Worm (Caenorhabditis elegans) whole organism, late embryonic: ENCODE data around the gene elt-4.

ENCODE experiments used
- C38D4.7 ChIP-seq: fragments of 200-800 bp; sonication (Bioruptor generic); optimal IDR thresholded peaks from 2 replicates; lab custom pipeline; 2018; ENCODE audit warnings: mild to moderate bottlenecking, missing genetic modification characterization, moderate library complexity, missing compliant biosample characterization
- F13H6.1 ChIP-seq: sonication (generic microtip); optimal IDR thresholded peaks from 2 replicates; lab custom pipeline; 2016; ENCODE audit warnings: missing genetic modification characterization, missing compliant biosample characterization
- K02D7.2 ChIP-seq: sonication (generic microtip); optimal IDR thresholded peaks from 2 replicates; lab custom pipeline; 2017; ENCODE audit warnings: mild to moderate bottlenecking, missing genetic modification characterization, missing compliant biosample characterization
- K09A11.1 ChIP-seq: sonication (generic microtip); optimal IDR thresholded peaks from 2 replicates; lab custom pipeline; 2017; ENCODE audit warnings: antibody characterized with exemption, mild to moderate bottlenecking, missing genetic modification characterization, missing compliant biosample characterization; ENCODE audit not compliant: insufficient read depth
- Y22D7AL.16 ChIP-seq: sonication (generic microtip); optimal IDR thresholded peaks from 2 replicates; lab custom pipeline; 2016; ENCODE audit warnings: missing genetic modification characterization, missing compliant biosample characterization
- ahr-1 ChIP-seq: sonication (generic microtip); optimal IDR thresholded peaks from 2 replicates; lab custom pipeline; 2016; ENCODE audit warnings: missing genetic modification characterization, missing compliant biosample characterization
- ceh-14 ChIP-seq: sonication (generic microtip); optimal IDR thresholded peaks from 2 replicates; lab custom pipeline; 2016; ENCODE audit warnings: missing genotype, missing genetic modification characterization, missing compliant biosample characterization
- ceh-18 ChIP-seq: sonication (generic microtip); optimal IDR thresholded peaks from 2 replicates; lab custom pipeline; 2016; ENCODE audit warnings: missing genetic modification characterization, missing compliant biosample characterization
- ceh-19 ChIP-seq: fragments of 200-800 bp; sonication (Bioruptor generic); optimal IDR thresholded peaks from 2 replicates; lab custom pipeline; 2018; ENCODE audit warnings: mild to moderate bottlenecking, missing genetic modification characterization, missing compliant biosample characterization
- ceh-2 ChIP-seq: sonication (generic microtip); optimal IDR thresholded peaks from 2 replicates; lab custom pipeline; 2016; ENCODE audit warnings: missing genotype, missing genetic modification characterization, missing compliant biosample characterization
- ceh-22 ChIP-seq: sonication (generic microtip); optimal IDR thresholded peaks from 2 replicates; lab custom pipeline; 2017; ENCODE audit warnings: missing biosample characterization, missing genetic modification characterization
- ceh-30 ChIP-seq: fragments of 150-350 bp; optimal IDR thresholded peaks from 2 replicates; lab custom pipeline; 2014; ENCODE audit warnings: missing biosample characterization, missing genetic modification characterization
- ceh-31 ChIP-seq: sonication (generic microtip); optimal IDR thresholded peaks from 2 replicates; lab custom pipeline; 2016; ENCODE audit warnings: missing genetic modification characterization, missing compliant biosample characterization
- ceh-34 ChIP-seq: sonication (generic microtip); optimal IDR thresholded peaks from 2 replicates; lab custom pipeline; 2016; ENCODE audit warnings: mild to moderate bottlenecking, missing genetic modification characterization, missing compliant biosample characterization
- dmd-4 ChIP-seq: sonication (generic microtip); optimal IDR thresholded peaks from 2 replicates; lab custom pipeline; 2016; ENCODE audit warnings: borderline replicate concordance, missing genetic modification characterization, missing compliant biosample characterization
- dve-1 ChIP-seq: sonication (generic microtip); optimal IDR thresholded peaks from 2 replicates; lab custom pipeline; 2017; ENCODE audit warnings: antibody characterized with exemption, mild to moderate bottlenecking, missing genetic modification characterization, missing compliant biosample characterization
- eyg-1 ChIP-seq: sonication (generic microtip); optimal IDR thresholded peaks from 2 replicates; lab custom pipeline; 2016; ENCODE audit warnings: missing genotype, missing genetic modification characterization, missing compliant biosample characterization
- fkh-10 ChIP-seq: fragments of 150-350 bp; optimal IDR thresholded peaks from 2 replicates; lab custom pipeline; 2014; ENCODE audit warnings: missing biosample characterization, missing genetic modification reagents, missing genetic modification characterization
- fkh-6 ChIP-seq: sonication (generic microtip); optimal IDR thresholded peaks from 2 replicates; lab custom pipeline; 2016; ENCODE audit warnings: missing genetic modification characterization, missing compliant biosample characterization
- hlh-13 ChIP-seq: fragments of 200-800 bp; sonication (Bioruptor generic); optimal IDR thresholded peaks from 2 replicates; lab custom pipeline; 2018; ENCODE audit warnings: mild to moderate bottlenecking, missing genetic modification characterization, missing compliant biosample characterization
- hlh-6 ChIP-seq: sonication (generic microtip); optimal IDR thresholded peaks from 2 replicates; lab custom pipeline; 2016; ENCODE audit warnings: missing genotype, missing genetic modification characterization, missing compliant biosample characterization
- hlh-8 ChIP-seq: sonication (generic microtip); optimal IDR thresholded peaks from 2 replicates; lab custom pipeline; 2016; ENCODE audit warnings: missing genotype, missing genetic modification characterization, missing compliant biosample characterization
- lim-6 ChIP-seq: sonication (generic microtip); optimal IDR thresholded peaks from 2 replicates; lab custom pipeline; 2016; ENCODE audit warnings: missing genetic modification characterization, missing compliant biosample characterization
- mec-3 ChIP-seq: sonication (generic microtip); optimal IDR thresholded peaks from 2 replicates; lab custom pipeline; 2016; ENCODE audit warnings: borderline replicate concordance, missing genetic modification characterization, missing compliant biosample characterization
- nfya-1 ChIP-seq: sonication (generic microtip); optimal IDR thresholded peaks from 2 replicates; lab custom pipeline; 2017; ENCODE audit warnings: missing genetic modification characterization, mild to moderate bottlenecking, missing compliant biosample characterization, antibody characterized with exemption, moderate library complexity
- nhr-11 ChIP-seq: fragments of 150-350 bp; optimal IDR thresholded peaks from 2 replicates; lab custom pipeline; 2014; ENCODE audit warnings: missing biosample characterization, missing genetic modification characterization
- odd-2 ChIP-seq: sonication (generic microtip); optimal IDR thresholded peaks from 2 replicates; lab custom pipeline; 2017; ENCODE audit warnings: antibody characterized with exemption, mild to moderate bottlenecking, missing genetic modification characterization, missing compliant biosample characterization
- pqm-1 ChIP-seq: sonication (generic microtip); optimal IDR thresholded peaks from 2 replicates; lab custom pipeline; 2016; ENCODE audit warnings: missing genetic modification characterization, missing compliant biosample characterization
- pros-1 ChIP-seq: fragments of 150-350 bp; optimal IDR thresholded peaks from 2 replicates; lab custom pipeline; 2014; ENCODE audit warnings: missing biosample characterization, missing genetic modification reagents, missing genetic modification characterization
- sox-2 ChIP-seq: fragments of 200-800 bp; sonication (Bioruptor generic); IDR thresholded peaks from 2 replicates; pipeline ENCODE4 v1.3.6; 2022; ENCODE audit warnings: missing genetic modification reagents, missing genetic modification characterization, missing compliant biosample characterization
- syd-9 ChIP-seq: sonication (generic microtip); optimal IDR thresholded peaks from 2 replicates; lab custom pipeline; 2016; ENCODE audit warnings: mild to moderate bottlenecking, missing genetic modification characterization, moderate library complexity, missing compliant biosample characterization
- tbx-2 ChIP-seq: sonication (generic microtip); optimal IDR thresholded peaks from 2 replicates; lab custom pipeline; 2016; ENCODE audit warnings: missing genetic modification characterization, missing compliant biosample characterization
- tbx-7 ChIP-seq: sonication (generic microtip); optimal IDR thresholded peaks from 2 replicates; lab custom pipeline; 2016; ENCODE audit warnings: missing genotype, missing genetic modification characterization, missing compliant biosample characterization
- ttx-3 ChIP-seq: sonication (generic microtip); optimal IDR thresholded peaks from 2 replicates; lab custom pipeline; 2016; ENCODE audit warnings: missing genetic modification reagents, missing genetic modification characterization, missing compliant biosample characterization
- unc-3 ChIP-seq, 2 experiments: fragments of 200-800 bp in 1 of 2; sonication (Bioruptor generic) in 1 of 2; sonication (generic microtip) in 1 of 2; conservative IDR thresholded peaks in 1 of 2; optimal IDR thresholded peaks in 1 of 2; 2 replicates each; pipeline versions ENCODE4 v1.3.6 to Lab custom; 2016 to 2022; ENCODE audit warnings: missing compliant biosample characterization in 2 of 2, missing genetic modification characterization in 2 of 2, missing genetic modification reagents in 1 of 2
- unc-55 ChIP-seq: sonication (generic microtip); optimal IDR thresholded peaks from 2 replicates; lab custom pipeline; 2017; ENCODE audit warnings: missing biosample characterization, missing genetic modification reagents, missing genetic modification characterization
- ztf-16 ChIP-seq: sonication (generic microtip); optimal IDR thresholded peaks from 2 replicates; lab custom pipeline; 2017; ENCODE audit warnings: missing genetic modification characterization, missing compliant biosample characterization

Gene elt-4

DNA sequence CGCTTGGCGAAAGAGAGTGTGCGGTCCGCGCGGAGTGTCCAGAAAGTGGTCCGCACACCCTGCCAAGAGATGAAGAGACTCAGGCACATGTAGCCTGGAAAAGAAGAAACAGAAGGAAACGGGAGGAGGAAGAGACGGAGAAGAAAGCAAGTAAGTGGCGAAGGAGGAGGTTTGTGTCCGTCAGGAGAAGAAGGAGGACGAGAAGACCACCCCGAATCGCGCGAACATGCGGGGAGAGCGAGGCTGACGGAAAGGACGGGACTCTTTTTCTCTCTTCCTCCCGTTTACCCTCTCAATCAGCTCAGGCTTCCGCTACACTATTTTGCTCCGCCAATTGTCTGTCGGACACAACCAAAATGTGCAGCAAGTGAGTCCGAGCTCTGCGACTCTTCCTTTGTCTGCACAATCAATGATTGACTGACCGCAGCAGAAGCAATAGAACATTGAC lies 39.8 kb upstream of the elt-4 start (continued):
- TF ChIP-seq F13H6.1 (peak; percentile 62), K02D7.2 (tag; lab: Kevin White, UChicago) (no peak), unc-55 (GFP tag; lab: Kevin White, UChicago) (peak; percentile 56), K09A11.1 (tag; lab: Kevin White, UChicago) (no peak), eyg-1 (tag; lab: Kevin White, UChicago) (peak; percentile 15), ahr-1 (tag; lab: Kevin White, UChicago) (peak; percentile 5), nfya-1 (peak; percentile 77), ceh-18 (tag; lab: Kevin White, UChicago) (peak; percentile 82), hlh-8 (tag; lab: Kevin White, UChicago) (peak; percentile 53), hlh-6 (tag; lab: Kevin White, UChicago) (peak; percentile 13), lim-6 (tag; lab: Kevin White, UChicago) (no peak), ceh-22 (peak; percentile 70), nhr-11 (tag; lab: Kevin White, UChicago) (no peak), fkh-6 (tag; lab: Kevin White, UChicago) (peak; percentile 51), odd-2 (tag; lab: Kevin White, UChicago) (no peak), ttx-3 (tag; lab: Kevin White, UChicago) (peak; percentile 51), hlh-13 (no peak), mec-3 (tag; lab: Kevin White, UChicago) (no peak)

DNA sequence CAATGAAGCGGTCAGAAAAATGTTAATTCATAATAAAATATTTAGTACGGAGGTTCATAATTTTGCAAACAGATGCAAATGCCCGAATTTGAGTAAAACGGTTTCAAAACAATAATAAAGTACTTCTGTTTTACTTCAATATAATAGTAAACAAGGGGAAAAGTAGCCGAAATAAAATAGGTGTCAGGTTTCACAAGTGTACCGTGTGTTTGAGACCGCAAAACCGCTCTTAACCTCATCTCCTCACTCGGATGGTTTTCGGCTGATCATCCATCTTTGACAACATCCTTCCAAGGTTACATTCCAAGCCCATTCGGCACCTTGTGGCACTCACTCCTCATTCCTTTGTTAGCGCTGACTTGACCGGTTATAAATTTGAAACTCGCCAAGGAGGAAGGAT lies 37.9 kb upstream of the elt-4 start:
- TF ChIP-seq tbx-7 (tag; lab: Kevin White, UChicago) (no peak), fkh-10 (no peak), ceh-30 (tag; lab: Kevin White, UChicago) (no peak), dmd-4 (tag; lab: Kevin White, UChicago) (no peak), dve-1 (tag; lab: Kevin White, UChicago) (no peak), ceh-34 (tag; lab: Kevin White, UChicago) (peak; percentile 93), unc-3 (GFP tag; conservative IDR thresholded peaks at IDR 0.05; lab: Robert Waterston, UW) (no peak), unc-3 (tag; optimal IDR thresholded peaks at IDR 0.05; lab: Kevin White, UChicago) (no peak), syd-9 (tag; lab: Kevin White, UChicago) (no peak), ztf-16 (tag; lab: Kevin White, UChicago) (no peak)

DNA sequence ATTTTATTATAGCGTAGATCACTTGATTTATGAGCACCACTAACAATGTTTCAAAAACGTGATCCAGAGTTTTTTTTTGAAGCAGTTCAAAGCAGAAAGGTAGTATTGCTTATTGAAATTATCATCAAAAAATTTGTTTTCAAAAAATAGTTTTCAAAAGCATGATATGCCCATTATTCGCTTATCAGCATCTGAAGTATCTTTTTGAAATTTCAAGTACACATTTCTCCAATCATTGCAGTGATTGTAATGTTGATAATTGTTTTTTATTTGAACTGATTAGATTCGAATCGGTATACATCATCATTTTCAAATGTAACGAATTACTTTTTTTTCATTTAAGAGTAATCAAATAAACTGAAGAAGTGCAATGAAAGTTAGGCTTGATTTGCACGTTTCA lies 34.5 kb upstream of the elt-4 start:
- TF ChIP-seq ceh-2 = no peak
- no peak for TF ChIP-seq Y22D7AL.16
- no peak for TF ChIP-seq pros-1
- no peak for TF ChIP-seq ceh-14
- no peak for TF ChIP-seq tbx-2 (tag; lab: Kevin White, UChicago)
- no peak for TF ChIP-seq pqm-1 (tag; lab: Kevin White, UChicago)
- no peak for TF ChIP-seq ztf-16 (tag; lab: Kevin White, UChicago)
- TF ChIP-seq sox-2 (GFP tag; lab: Robert Waterston, UW) = no peak
- TF ChIP-seq C38D4.7 (GFP tag; lab: Kevin White, UChicago) = no peak
- TF ChIP-seq fkh-10 = no peak
- TF ChIP-seq ceh-19 (GFP tag; lab: Kevin White, UChicago) = no peak
- no peak for TF ChIP-seq K02D7.2 (tag; lab: Kevin White, UChicago)

DNA sequence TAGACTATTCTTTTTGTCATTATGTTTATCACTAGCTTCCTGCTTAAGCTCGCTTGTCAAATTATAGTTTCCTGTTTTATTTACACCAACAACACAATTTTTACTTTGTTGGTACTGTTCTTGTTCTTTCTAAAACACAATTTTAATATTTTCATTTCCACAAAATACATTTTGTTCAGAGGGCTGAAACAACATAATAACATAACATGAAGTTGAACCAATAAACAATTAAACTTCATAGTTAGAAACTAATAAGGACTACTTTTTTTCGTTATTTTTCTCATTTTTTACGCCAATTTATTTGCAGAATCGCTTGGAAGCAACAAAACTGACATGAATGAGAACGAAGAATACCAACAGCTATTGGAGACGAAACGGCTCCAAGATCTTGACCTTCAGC lies 31.5 kb upstream of the elt-4 start, which contains the start of gene C39B10.3:
Gene C39B10.3 (plus strand): TSS at position 301 of the 400 bp plus-strand sequence.
- no peak for TF ChIP-seq ceh-31 (tag; lab: Kevin White, UChicago)
